Fruit fly (Drosophila melanogaster) S2 (cell line): ENCODE results near the gene BOD1.
"Not testable (repeated sequence)": the region's sequence is repeated elsewhere in the genome, so short reads cannot be mapped to it uniquely, and the experiment has no call there.

Experiments used
- CG8478 ChIP-seq: fragments of >200 bp; optimal IDR thresholded peaks from 2 replicates; lab custom pipeline; 2018
- CTCF ChIP-seq, 2 experiments: fragments of >200 bp; optimal IDR thresholded peaks; 2 replicates each; lab custom pipeline; 2018

- not testable (repeated sequence) for TF ChIP-seq CG8478 (lab: Kevin White, UChicago); CTCF (optimal IDR thresholded peaks at IDR 0.05; lab: Kevin White, UChicago)
These were observed 21.1 kb downstream of the BOD1 start, which contains the start of the genes CG42487 and CG4884 for dm6 chr3R:27959145-27959544.
